Fruit fly (Drosophila melanogaster) whole organism, embryonic: Measurements from ENCODE around the gene CG18095.

Experiments used
- Ada2b ChIP-seq: fragments of 200-800 bp; sonication (Bioruptor generic); IDR thresholded peaks from 2 replicates; pipeline ENCODE4 v1.3.6; 2022; ENCODE audit warnings: missing biosample characterization, missing genetic modification characterization
- Blimp-1 ChIP-seq: fragments of 200-800 bp; sonication (Bioruptor generic); optimal IDR thresholded peaks from 3 replicates; lab custom pipeline; 2018; ENCODE audit warnings: missing biosample characterization, missing genetic modification characterization, mild to moderate bottlenecking, moderate library complexity, missing genetic modification reagents
- CG10959 ChIP-seq: fragments of 200-800 bp; sonication (Bioruptor generic); IDR thresholded peaks from 2 replicates; pipeline ENCODE4 v1.3.6; 2022; ENCODE audit warnings: missing biosample characterization, missing genetic modification characterization
- CG14014 ChIP-seq: fragments of 200-800 bp; sonication (Bioruptor generic); IDR thresholded peaks from 2 replicates; pipeline ENCODE4 v1.3.6; 2022; ENCODE audit warnings: missing biosample characterization, missing genetic modification characterization
- CG14441 ChIP-seq: fragments of 200-800 bp; sonication (Bioruptor generic); IDR thresholded peaks from 2 replicates; pipeline ENCODE4 v1.3.6; 2022; ENCODE audit warnings: missing biosample characterization, missing genetic modification characterization
- CG14860 ChIP-seq: fragments of 200-800 bp; sonication (Bioruptor generic); IDR thresholded peaks from 3 replicates; pipeline ENCODE4 v1.3.6; 2022; ENCODE audit warnings: missing biosample characterization, missing genetic modification characterization; ENCODE audit not compliant: partially characterized antibody
- CG15696 ChIP-seq: fragments of 200-800 bp; sonication (Bioruptor generic); optimal IDR thresholded peaks from 2 replicates; lab custom pipeline; 2019; ENCODE audit warnings: missing biosample characterization, mild to moderate bottlenecking, missing genetic modification characterization, moderate library complexity
- CG1603 ChIP-seq: fragments of 200-800 bp; sonication (Bioruptor generic); optimal IDR thresholded peaks from 2 replicates; lab custom pipeline; 2019; ENCODE audit warnings: missing biosample characterization, mild to moderate bottlenecking, missing genetic modification characterization, moderate library complexity
- CG16813 ChIP-seq: fragments of 200-800 bp; sonication (Bioruptor generic); IDR thresholded peaks from 3 replicates; pipeline ENCODE4 v1.3.6; 2022; ENCODE audit warnings: missing biosample characterization, missing genetic modification characterization; ENCODE audit not compliant: partially characterized antibody
- CG31224 ChIP-seq: fragments of 200-800 bp; sonication (Bioruptor generic); IDR thresholded peaks from 2 replicates; pipeline ENCODE4 v1.3.6; 2022; ENCODE audit warnings: missing biosample characterization, missing genetic modification characterization
- CG34422 ChIP-seq: fragments of 200-800 bp; sonication (Bioruptor generic); IDR thresholded peaks from 3 replicates; pipeline ENCODE4 v1.3.6; 2022; ENCODE audit warnings: missing biosample characterization, missing genetic modification characterization
- CG4360 ChIP-seq: fragments of 200-800 bp; sonication (Bioruptor generic); IDR thresholded peaks from 2 replicates; pipeline ENCODE4 v1.3.6; 2022; ENCODE audit warnings: missing biosample characterization, missing genetic modification characterization
- CG5953 ChIP-seq: fragments of 200-800 bp; sonication (Bioruptor generic); IDR thresholded peaks from 2 replicates; pipeline ENCODE4 v1.3.6; 2022; ENCODE audit warnings: missing biosample characterization, missing genetic modification characterization
- CG7372 ChIP-seq: fragments of 200-800 bp; sonication (Bioruptor generic); IDR thresholded peaks from 2 replicates; pipeline ENCODE4 v1.3.6; 2022; ENCODE audit warnings: missing biosample characterization, missing genetic modification characterization
- CG7556 ChIP-seq: fragments of 200-800 bp; sonication (Bioruptor generic); optimal IDR thresholded peaks from 2 replicates; lab custom pipeline; 2017; ENCODE audit warnings: missing biosample characterization, mild to moderate bottlenecking, missing genetic modification characterization
- CG8290 ChIP-seq, 3 experiments: fragments of 200-800 bp; sonication (Bioruptor generic); optimal IDR thresholded peaks; 2 replicates each; lab custom pipeline; 2016 to 2019; ENCODE audit warnings: missing biosample characterization in 3 of 3, missing genetic modification characterization in 3 of 3, mild to moderate bottlenecking in 2 of 3, moderate library complexity in 1 of 3
- CG9609 ChIP-seq: fragments of 200-800 bp; sonication (Bioruptor generic); optimal IDR thresholded peaks from 3 replicates; lab custom pipeline; 2016; ENCODE audit warnings: missing biosample characterization, missing genetic modification characterization
- CG9932 ChIP-seq: fragments of 200-800 bp; sonication (Bioruptor generic); IDR thresholded peaks from 2 replicates; pipeline ENCODE4 v1.3.6; 2022; ENCODE audit warnings: missing biosample characterization, missing genetic modification characterization
- Doc3 ChIP-seq: fragments of 200-800 bp; sonication (Bioruptor generic); IDR thresholded peaks from 3 replicates; pipeline ENCODE4 v1.3.6; 2022; ENCODE audit warnings: missing biosample characterization, missing genetic modification characterization; ENCODE audit not compliant: partially characterized antibody
- Ets65A ChIP-seq: fragments of 200-800 bp; sonication (Bioruptor generic); peaks from one replicate; lab custom pipeline; 2016; ENCODE audit warnings: missing biosample characterization, missing genetic modification characterization
- HLHmδ ChIP-seq: fragments of 200-800 bp; sonication (Bioruptor generic); optimal IDR thresholded peaks from 2 replicates; lab custom pipeline; 2018; ENCODE audit warnings: missing biosample characterization, mild to moderate bottlenecking, missing genetic modification characterization, moderate library complexity
- Hey ChIP-seq: fragments of 200-800 bp; sonication (Bioruptor generic); optimal IDR thresholded peaks from 3 replicates; lab custom pipeline; 2018; ENCODE audit warnings: missing biosample characterization, mild to moderate bottlenecking, missing genetic modification characterization
- HmgZ ChIP-seq: fragments of 200-800 bp; sonication (Bioruptor generic); optimal IDR thresholded peaks from 2 replicates; lab custom pipeline; 2018; ENCODE audit warnings: missing biosample characterization, mild to moderate bottlenecking, missing genetic modification characterization
- Med ChIP-seq: fragments of 200-800 bp; sonication (Bioruptor generic); peaks from one replicate; lab custom pipeline; 2016; ENCODE audit warnings: missing biosample characterization, missing genetic modification characterization, mild to moderate bottlenecking, inconsistent platforms, moderate library complexity
- Rx ChIP-seq: fragments of 200-800 bp; sonication (Bioruptor generic); IDR thresholded peaks from 2 replicates; pipeline ENCODE4 v1.3.6; 2022; ENCODE audit warnings: missing biosample characterization, missing genetic modification characterization
- Taf1 ChIP-seq: fragments of 200-800 bp; sonication (Bioruptor generic); IDR thresholded peaks from 2 replicates; pipeline ENCODE4 v1.3.6; 2022; ENCODE audit warnings: missing biosample characterization, missing genetic modification characterization
- amos ChIP-seq: fragments of 200-800 bp; sonication (Bioruptor generic); IDR thresholded peaks from 2 replicates; pipeline ENCODE4 v1.3.6; 2022; ENCODE audit warnings: missing biosample characterization, missing genetic modification characterization; ENCODE audit not compliant: partially characterized antibody
- bab2 ChIP-seq: fragments of 200-800 bp; sonication (Bioruptor generic); optimal IDR thresholded peaks from 2 replicates; lab custom pipeline; 2016; ENCODE audit warnings: missing biosample characterization, missing genetic modification characterization
- bowl ChIP-seq: fragments of 200-800 bp; sonication (Bioruptor generic); IDR thresholded peaks from 2 replicates; pipeline ENCODE4 v1.3.6; 2022; ENCODE audit warnings: missing biosample characterization, missing genetic modification characterization
- crol ChIP-seq: fragments of 200-800 bp; sonication (Bioruptor generic); IDR thresholded peaks from 2 replicates; pipeline ENCODE4 v1.3.6; 2022; ENCODE audit warnings: missing biosample characterization, missing genetic modification characterization
- en ChIP-seq: fragments of 200-800 bp; sonication (Bioruptor generic); optimal IDR thresholded peaks from 2 replicates; lab custom pipeline; 2016; ENCODE audit warnings: missing biosample characterization, missing genetic modification characterization
- ewg ChIP-seq: fragments of 200-800 bp; sonication (Bioruptor generic); optimal IDR thresholded peaks from 3 replicates; lab custom pipeline; 2017; ENCODE audit warnings: mild to moderate bottlenecking, missing biosample characterization, missing genetic modification reagents, missing genetic modification characterization
- fru ChIP-seq: fragments of >200 bp; optimal IDR thresholded peaks from 2 replicates; lab custom pipeline; 2017
- ham ChIP-seq: fragments of 200-800 bp; sonication (Bioruptor generic); IDR thresholded peaks from 2 replicates; pipeline ENCODE4 v1.3.6; 2022; ENCODE audit warnings: missing biosample characterization, missing genetic modification characterization
- hbn ChIP-seq: fragments of 200-800 bp; sonication (Bioruptor generic); IDR thresholded peaks from 2 replicates; pipeline ENCODE4 v1.3.6; 2022; ENCODE audit warnings: missing biosample characterization, missing genetic modification characterization; ENCODE audit not compliant: partially characterized antibody
- nau ChIP-seq: fragments of 200-800 bp; sonication (Bioruptor generic); optimal IDR thresholded peaks from 3 replicates; lab custom pipeline; 2017; ENCODE audit warnings: missing biosample characterization, mild to moderate bottlenecking, missing genetic modification characterization, missing genetic modification reagents
- nerfin-1 ChIP-seq: fragments of 200-800 bp; sonication (Bioruptor generic); optimal IDR thresholded peaks from 3 replicates; lab custom pipeline; 2019; ENCODE audit warnings: missing biosample characterization, mild to moderate bottlenecking, missing genetic modification characterization, moderate library complexity
- onecut ChIP-seq: fragments of 200-800 bp; sonication (Bioruptor generic); IDR thresholded peaks from 2 replicates; pipeline ENCODE4 v1.3.6; 2022; ENCODE audit warnings: missing biosample characterization, missing genetic modification characterization
- pan ChIP-seq, 4 experiments: fragments of >200 bp in 3 of 4; fragments of 200-800 bp in 1 of 4; sonication (Bioruptor generic) in 1 of 4; optimal IDR thresholded peaks in 3 of 4; IDR thresholded peaks in 1 of 4; 2 replicates each; pipeline versions ENCODE4 v1.3.6 to Lab custom; 2017 to 2022; ENCODE audit warnings: missing biosample characterization in 2 of 4, missing genetic modification characterization in 2 of 4, mixed read lengths in 1 of 4
- pros ChIP-seq: fragments of 200-800 bp; sonication (Bioruptor generic); optimal IDR thresholded peaks from 3 replicates; lab custom pipeline; 2019; ENCODE audit warnings: missing biosample characterization, mild to moderate bottlenecking, missing genetic modification characterization, moderate library complexity
- ranshi ChIP-seq: fragments of 200-800 bp; sonication (Bioruptor generic); IDR thresholded peaks from 2 replicates; pipeline ENCODE4 v1.3.6; 2022; ENCODE audit warnings: missing biosample characterization, missing genetic modification characterization
- repo ChIP-seq: fragments of 200-800 bp; sonication (Bioruptor generic); optimal IDR thresholded peaks from 2 replicates; lab custom pipeline; 2016; ENCODE audit warnings: missing biosample characterization, missing genetic modification characterization
- rib ChIP-seq: fragments of 200-800 bp; sonication (Bioruptor generic); IDR thresholded peaks from 2 replicates; pipeline ENCODE4 v1.3.6; 2022; ENCODE audit warnings: missing biosample characterization, missing genetic modification characterization
- salm ChIP-seq: fragments of 200-800 bp; sonication (Bioruptor generic); optimal IDR thresholded peaks from 2 replicates; lab custom pipeline; 2018; ENCODE audit warnings: missing biosample characterization, mild to moderate bottlenecking, missing genetic modification characterization
- sim ChIP-seq: fragments of 200-800 bp; sonication (Bioruptor generic); IDR thresholded peaks from 2 replicates; pipeline ENCODE4 v1.3.6; 2022; ENCODE audit warnings: missing biosample characterization, missing genetic modification characterization
- sima ChIP-seq: fragments of 200-800 bp; sonication (Bioruptor generic); optimal IDR thresholded peaks from 2 replicates; lab custom pipeline; 2016; ENCODE audit warnings: missing biosample characterization, missing genetic modification characterization
- sqz ChIP-seq: fragments of 200-800 bp; sonication (Bioruptor generic); optimal IDR thresholded peaks from 3 replicates; lab custom pipeline; 2018; ENCODE audit warnings: missing biosample characterization, mild to moderate bottlenecking, missing genetic modification characterization
- tna ChIP-seq: fragments of 200-800 bp; sonication (Bioruptor generic); IDR thresholded peaks from 2 replicates; pipeline ENCODE4 v1.3.6; 2022; ENCODE audit warnings: missing biosample characterization, missing genetic modification characterization; ENCODE audit not compliant: partially characterized antibody
- vnd ChIP-seq: fragments of 200-800 bp; sonication (Bioruptor generic); IDR thresholded peaks from 3 replicates; pipeline ENCODE4 v1.3.6; 2022; ENCODE audit warnings: missing biosample characterization, missing genetic modification characterization; ENCODE audit not compliant: partially characterized antibody
- wor ChIP-seq: fragments of 200-800 bp; sonication (Bioruptor generic); IDR thresholded peaks from 2 replicates; pipeline ENCODE4 v1.3.6; 2022; ENCODE audit warnings: missing biosample characterization, missing genetic modification characterization

The CG18095 gene

dm6 chr2L:14021646-14022129 lies 9.7 kb downstream of the CG18095 start (continued):
- TF ChIP-seq CG8290 (GFP tag; optimal IDR thresholded peaks at IDR 0.05; lab: Kevin White, UChicago) (no peak), CG8290 (tag; optimal IDR thresholded peaks at IDR 0.05; lab: Kevin White, UChicago) (peak in 1 of 2 experiments; percentile 84), CG7372 (GFP tag; lab: Robert Waterston, UW) (no peak), CG9932 (GFP tag; lab: Robert Waterston, UW) (no peak), pan (optimal IDR thresholded peaks at IDR 0.05; lab: Kevin White, UChicago) (no peak), pan (GFP tag; optimal IDR thresholded peaks at IDR 0.05 in 1 of 2, IDR thresholded peaks at IDR 0.05 in 1 of 2) (no peak), repo (GFP tag; lab: Kevin White, UChicago) (no peak), vnd (GFP tag; lab: Robert Waterston, UW) (0 out of 3 replicates have a peak, but pooled peaks have one; percentile 19), sqz (GFP tag; lab: Kevin White, UChicago) (no peak), bab2 (GFP tag; lab: Kevin White, UChicago) (no peak), CG16813 (GFP tag; lab: Robert Waterston, UW) (0 out of 3 replicates have a peak, but pooled peaks have one; percentile 23), salm (tag; lab: Kevin White, UChicago) (no peak), CG9609 (GFP tag; lab: Kevin White, UChicago) (no peak), rib (peak; percentile 74), Hey (tag; lab: Kevin White, UChicago) (peak; percentile 75), bowl (GFP tag; lab: Robert Waterston, UW) (no peak), ham (GFP tag; lab: Robert Waterston, UW) (no peak), CG14860 (GFP tag; lab: Robert Waterston, UW) (peak; percentile 49; the same call in 1 of the 3 replicates), nau (GFP tag; lab: Kevin White, UChicago) (no peak), CG14441 (0 out of 2 replicates have a peak, but pooled peaks have one; percentile 0), HLHmδ (GFP tag; lab: Kevin White, UChicago) (peak; percentile 94), Ets65A (GFP tag; lab: Kevin White, UChicago) (peak; percentile 83), amos (GFP tag; lab: Robert Waterston, UW) (peak; percentile 38; the same call in 1 of the 2 replicates), hbn (GFP tag; lab: Robert Waterston, UW) (peak; percentile 27; the same call in 1 of the 2 replicates), CG34422 (GFP tag; lab: Robert Waterston, UW) (no peak), CG31224 (GFP tag; lab: Robert Waterston, UW) (peak; percentile 100), fru (no peak), CG10959 (GFP tag; lab: Robert Waterston, UW) (no peak), Blimp-1 (GFP tag; lab: Kevin White, UChicago) (no peak), CG4360 (GFP tag; lab: Robert Waterston, UW) (peak; percentile 95), wor (no peak), en (GFP tag; lab: Kevin White, UChicago) (no peak), onecut (GFP tag; lab: Robert Waterston, UW) (no peak), CG14014 (GFP tag; lab: Robert Waterston, UW) (no peak), pros (peak; percentile 70), sima (no peak), CG5953 (no peak), ranshi (GFP tag; lab: Robert Waterston, UW) (no peak), CG7556 (GFP tag; lab: Kevin White, UChicago) (no peak), Rx (GFP tag; lab: Robert Waterston, UW) (no peak), Ada2b (GFP tag; lab: Robert Waterston, UW) (no peak), tna (peak; percentile 68), nerfin-1 (tag; lab: Kevin White, UChicago) (no peak), Doc3 (GFP tag; lab: Robert Waterston, UW) (no peak), crol (peak; percentile 99), ewg (GFP tag; lab: Kevin White, UChicago) (no peak), HmgZ (peak; percentile 30), CG1603 (peak; percentile 17), CG15696 (no peak), Taf1 (GFP tag; lab: Robert Waterston, UW) (no peak), Med (GFP tag; lab: Kevin White, UChicago) (peak; percentile 84), sim (GFP tag; lab: Robert Waterston, UW) (no peak)
